Worm (Caenorhabditis elegans): ENCODE data around the gene tac-1.

DNA sequence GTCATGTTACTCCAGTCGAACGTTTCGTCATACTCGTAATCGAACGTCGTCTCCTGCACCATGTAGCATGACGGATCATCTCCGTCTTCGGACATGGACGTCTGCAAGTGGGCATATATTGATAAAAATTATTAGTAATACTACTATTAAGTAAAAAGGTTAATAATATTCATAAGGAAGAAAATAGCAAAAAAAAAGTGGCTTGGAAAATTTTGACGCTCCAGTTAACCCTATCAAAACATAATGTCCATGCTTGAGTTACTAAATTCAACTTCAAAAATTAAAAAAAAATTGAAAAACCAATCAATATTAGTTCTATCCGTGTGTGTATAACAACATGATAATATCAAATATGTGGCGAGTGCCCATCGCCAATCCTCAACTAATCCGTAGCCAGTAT, 14.5 kb downstream of the tac-1 start, which contains the start of gene npr-34:
- TF ChIP-seq ama-1 (optimal IDR thresholded peaks at IDR 0.05) (no peak), fkh-2 (tag; optimal IDR thresholded peaks at IDR 0.05) (no peak), ceh-28 (tag; optimal IDR thresholded peaks at IDR 0.05) (no peak)
